Worm (Caenorhabditis elegans) whole organism, L4 larva: Measurements from ENCODE around the gene dpy-23.

Experiments
- hmg-1.1 ChIP-seq: fragments of 200-800 bp; sonication (Bioruptor generic); IDR thresholded peaks from 2 replicates; pipeline ENCODE4 v1.3.6; 2022; ENCODE audit warnings: missing genetic modification reagents, missing genetic modification characterization, missing compliant biosample characterization
- lin-15B ChIP-seq: fragments of 150-350 bp; sonication (generic microtip); optimal IDR thresholded peaks from 3 replicates; lab custom pipeline; 2014; ENCODE audit warnings: missing biosample characterization, missing genetic modification characterization
- lin-39 ChIP-seq: fragments of 150-350 bp; optimal IDR thresholded peaks from 2 replicates; lab custom pipeline; 2014; ENCODE audit warnings: missing biosample characterization, missing genetic modification reagents, missing genetic modification characterization
- mdl-1 ChIP-seq, 2 experiments: fragments of 150-350 bp in 1 of 2; sonication (generic microtip) in 1 of 2; optimal IDR thresholded peaks; 2 replicates each; lab custom pipeline; 2014 to 2017; ENCODE audit warnings: missing biosample characterization in 2 of 2, missing genetic modification characterization in 2 of 2
- nhr-76 ChIP-seq: fragments of 150-350 bp; optimal IDR thresholded peaks from 2 replicates; lab custom pipeline; 2014; ENCODE audit warnings: missing biosample characterization, missing genetic modification characterization
- pha-4 ChIP-seq, 2 experiments: fragments of 150-350 bp in 1 of 2; fragments of 200-800 bp in 1 of 2; sonication (Bioruptor generic) in 1 of 2; IDR thresholded peaks in 1 of 2; optimal IDR thresholded peaks in 1 of 2; 2 replicates each; pipeline versions ENCODE4 v1.3.6 to Lab custom; 2014 to 2022; ENCODE audit warnings: missing genetic modification characterization in 2 of 2, missing genetic modification reagents in 2 of 2, missing biosample characterization in 1 of 2, missing compliant biosample characterization in 1 of 2
- unc-62 ChIP-seq, 3 experiments: fragments of 150-350 bp in 1 of 3; sonication (generic microtip); optimal IDR thresholded peaks in 2 of 3; peaks in 1 of 3; 1 replicate in 1 of 3; 2 replicates in 2 of 3; lab custom pipeline; 2014 to 2017; ENCODE audit warnings: missing biosample characterization in 3 of 3, missing genetic modification characterization in 3 of 3, missing genetic modification reagents in 3 of 3, missing genotype in 1 of 3
- ztf-7 ChIP-seq: fragments of 150-350 bp; optimal IDR thresholded peaks from 2 replicates; lab custom pipeline; 2014; ENCODE audit warnings: missing biosample characterization, missing genetic modification characterization

ce11 chrX:4435396-4435795 is 46.2 kb downstream of the dpy-23 start:
- no peak for TF ChIP-seq pha-4 (GFP tag; IDR thresholded peaks at IDR 0.05; lab: Robert Waterston, UW)
- TF ChIP-seq pha-4 (tag; optimal IDR thresholded peaks at IDR 0.05; lab: Kevin White, UChicago), result no peak
- TF ChIP-seq lin-39 (tag; lab: Kevin White, UChicago), result no peak
- TF ChIP-seq unc-62 (GFP tag; optimal IDR thresholded peaks at IDR 0.05 in 1 of 2; lab: Kevin White, UChicago), result peak in 1 of 2 experiments; percentile 80
- no peak for TF ChIP-seq unc-62 (tag; optimal IDR thresholded peaks at IDR 0.05; lab: Kevin White, UChicago)
- TF ChIP-seq lin-15B (tag; lab: Kevin White, UChicago), result no peak
- no peak for TF ChIP-seq nhr-76
- no peak for TF ChIP-seq ztf-7 (tag; lab: Kevin White, UChicago)
- no peak for TF ChIP-seq mdl-1 (tag; optimal IDR thresholded peaks at IDR 0.05; lab: Kevin White, UChicago)
- no peak for TF ChIP-seq hmg-1.1 (GFP tag; lab: Robert Waterston, UW)
